Worm (Caenorhabditis elegans) whole organism, L1 larva: Measurements from ENCODE around the gene nog-1.

ENCODE experiments used
- ces-1 ChIP-seq: fragments of 150-350 bp; optimal IDR thresholded peaks from 2 replicates; lab custom pipeline; 2014; ENCODE audit warnings: missing biosample characterization, missing genetic modification reagents, missing genetic modification characterization
- lin-35 ChIP-seq, 2 experiments: fragments of 150-350 bp; optimal IDR thresholded peaks; 2 replicates each; lab custom pipeline; 2014; ENCODE audit warnings: missing biosample characterization in 2 of 2, missing genetic modification characterization in 2 of 2, missing genetic modification reagents in 2 of 2
- lin-39 ChIP-seq: fragments of 150-350 bp; optimal IDR thresholded peaks from 2 replicates; lab custom pipeline; 2014; ENCODE audit warnings: missing biosample characterization, missing genetic modification reagents, missing genetic modification characterization
- lsy-2 ChIP-seq, 2 experiments: fragments of 150-350 bp; optimal IDR thresholded peaks; 2 replicates each; lab custom pipeline; 2014; ENCODE audit warnings: missing biosample characterization in 2 of 2, missing genetic modification characterization in 2 of 2
- nhr-47 ChIP-seq: sonication (generic microtip); optimal IDR thresholded peaks from 2 replicates; lab custom pipeline; 2016; ENCODE audit warnings: mild to moderate bottlenecking, missing genetic modification characterization, moderate library complexity, missing compliant biosample characterization
- nhr-84 ChIP-seq: sonication (generic microtip); optimal IDR thresholded peaks from 2 replicates; lab custom pipeline; 2017; ENCODE audit warnings: missing biosample characterization, missing genetic modification characterization
- snpc-4 ChIP-seq: fragments of 150-350 bp; optimal IDR thresholded peaks from 2 replicates; lab custom pipeline; 2014; ENCODE audit warnings: missing biosample characterization, missing genetic modification characterization
- tbx-2 ChIP-seq: sonication (generic microtip); optimal IDR thresholded peaks from 2 replicates; lab custom pipeline; 2016; ENCODE audit warnings: missing genetic modification characterization, missing compliant biosample characterization
- tlp-1 ChIP-seq: fragments of 150-350 bp; optimal IDR thresholded peaks from 2 replicates; lab custom pipeline; 2014; ENCODE audit warnings: missing biosample characterization, missing genetic modification characterization
- xbp-1 ChIP-seq: sonication (generic microtip); optimal IDR thresholded peaks from 2 replicates; lab custom pipeline; 2016; ENCODE audit warnings: missing genetic modification characterization, missing compliant biosample characterization

DNA sequence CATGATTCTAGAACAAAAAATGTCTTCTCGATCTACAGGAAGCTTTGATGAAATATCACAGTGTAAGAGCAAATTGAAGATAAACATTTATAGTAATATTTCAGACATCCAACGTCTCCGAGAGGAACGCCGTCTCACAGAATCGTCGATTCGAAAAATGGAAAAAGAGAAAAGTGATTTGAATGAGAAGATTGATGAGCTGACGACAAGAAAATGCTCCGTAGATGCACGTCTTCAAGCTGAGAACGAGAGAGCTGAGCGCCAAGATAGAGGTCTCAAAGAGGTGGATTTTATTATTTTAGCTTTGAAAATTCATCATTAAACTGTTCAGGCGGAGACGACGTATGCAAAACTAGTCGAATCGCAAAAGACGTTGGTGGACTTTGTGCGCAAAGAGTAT is 5.6 kb upstream of the nog-1 start, which contains the start of gene ssna-1:
- no peak for TF ChIP-seq lin-35 (GFP tag; optimal IDR thresholded peaks at IDR 0.05; lab: Kevin White, UChicago)
- TF ChIP-seq tlp-1 = no peak
- no peak for TF ChIP-seq xbp-1 (tag; lab: Kevin White, UChicago)
- TF ChIP-seq lin-39 (tag; lab: Kevin White, UChicago) = no peak
- TF ChIP-seq ces-1 (GFP tag; lab: Kevin White, UChicago) = no peak
- no peak for TF ChIP-seq snpc-4
- peak in 1 of 2 experiments; percentile 26 for TF ChIP-seq lsy-2 (tag; optimal IDR thresholded peaks at IDR 0.05; lab: Kevin White, UChicago)
- no peak for TF ChIP-seq tbx-2
- no peak for TF ChIP-seq nhr-47 (tag; lab: Kevin White, UChicago)
- TF ChIP-seq nhr-84 (tag; lab: Kevin White, UChicago) = no peak
